Worm (Caenorhabditis elegans): ENCODE results near the gene T04F3.3.
A peak's percentile ranks its signal among the peaks of the same experiment; 100 is the strongest.

Gene T04F3.3

ce11 chrV:11803518-11803994, 44.8 kb downstream of the T04F3.3 start:
- peak; percentile 70 for TF ChIP-seq dmd-6 (GFP tag; IDR thresholded peaks at IDR 0.05)
- no peak for TF ChIP-seq ZK337.2 (GFP tag; IDR thresholded peaks at IDR 0.05)
- peak in 1 of 2 experiments; percentile 63 for TF ChIP-seq mdl-1 (tag; optimal IDR thresholded peaks at IDR 0.05)
- TF ChIP-seq ZK546.5 (tag; optimal IDR thresholded peaks at IDR 0.05) = no peak
- TF ChIP-seq lsy-2 (tag; optimal IDR thresholded peaks at IDR 0.05) = peak in 1 of 2 experiments; percentile 48
- TF ChIP-seq ztf-7 (tag; optimal IDR thresholded peaks at IDR 0.05) = peak; percentile 78
- TF ChIP-seq gei-8 (GFP tag; optimal IDR thresholded peaks at IDR 0.05) = peak; percentile 55
- no peak for TF ChIP-seq daf-8 (GFP tag; IDR thresholded peaks at IDR 0.05)
- peak; percentile 28 for TF ChIP-seq dve-1 (tag; optimal IDR thresholded peaks at IDR 0.05; ENCODE audit: insufficient read depth)
- TF ChIP-seq nhr-28 (tag; optimal IDR thresholded peaks at IDR 0.05) = peak; percentile 49
- peak; percentile 66; the same call in 1 of the 2 replicates for TF ChIP-seq ceh-20 (GFP tag; IDR thresholded peaks at IDR 0.05)
- TF ChIP-seq cey-2 (tag; optimal IDR thresholded peaks at IDR 0.05; ENCODE audit: borderline replicate concordance, insufficient read depth) = peak; percentile 37
- TF ChIP-seq lin-13 (GFP tag; optimal IDR thresholded peaks at IDR 0.05) = no peak
- no peak for TF ChIP-seq mdt-29 (GFP tag; IDR thresholded peaks at IDR 0.05)
- peak; percentile 8 for TF ChIP-seq nhr-48 (tag; optimal IDR thresholded peaks at IDR 0.05)
- peak; percentile 33 for TF ChIP-seq nhr-25 (tag; optimal IDR thresholded peaks at IDR 0.05; ENCODE audit: borderline replicate concordance, insufficient read depth)
- TF ChIP-seq hlh-11 (tag; optimal IDR thresholded peaks at IDR 0.05) = no peak
- no peak for TF ChIP-seq mes-2 (tag; optimal IDR thresholded peaks at IDR 0.05; ENCODE audit: poor library complexity, severe bottlenecking)
- peak; percentile 72 for TF ChIP-seq hlh-30 (tag; optimal IDR thresholded peaks at IDR 0.05; ENCODE audit: insufficient read depth)

ce11 chrV:11809935-11810334, 51.2 kb downstream of the T04F3.3 start:
- TF ChIP-seq aha-1 (tag) (peak; percentile 77), hlh-30 (tag; optimal IDR thresholded peaks at IDR 0.05; ENCODE audit: insufficient read depth) (no peak)
